Fruit fly (Drosophila melanogaster) whole organism, wandering third instar larva: ENCODE data around the gene Ugt303A1.
A peak's percentile ranks its signal among the peaks of the same experiment; 100 is the strongest.

Experiments
- Abd-B ChIP-seq: fragments of >200 bp; optimal IDR thresholded peaks from 2 replicates; lab custom pipeline; 2017; ENCODE audit warnings: missing biosample characterization, missing genetic modification characterization
- CG32264 ChIP-seq: fragments of 200-800 bp; sonication (Bioruptor generic); optimal IDR thresholded peaks from 2 replicates; lab custom pipeline; 2016; ENCODE audit warnings: missing biosample characterization, missing genetic modification characterization
- CG9705 ChIP-seq: fragments of 200-800 bp; sonication (Bioruptor generic); optimal IDR thresholded peaks from 2 replicates; lab custom pipeline; 2018; ENCODE audit warnings: missing biosample characterization, mild to moderate bottlenecking, missing genetic modification characterization
- CrebA ChIP-seq: fragments of 200-800 bp; sonication (Bioruptor generic); optimal IDR thresholded peaks from 2 replicates; lab custom pipeline; 2016; ENCODE audit warnings: missing biosample characterization, mild to moderate bottlenecking, missing genetic modification characterization, borderline replicate concordance
- Dfd ChIP-seq: fragments of >200 bp; optimal IDR thresholded peaks from 2 replicates; lab custom pipeline; 2017; ENCODE audit warnings: missing biosample characterization, missing genetic modification characterization
- Dif ChIP-seq: fragments of 200-275, 200-300 bp; sonication (Bioruptor generic); optimal IDR thresholded peaks from 2 replicates; lab custom pipeline; 2018; ENCODE audit warnings: missing biosample characterization, missing genetic modification characterization; ENCODE audit not compliant: partially characterized antibody
- GATAd ChIP-seq: sonication (Bioruptor generic); optimal IDR thresholded peaks from 2 replicates; lab custom pipeline; 2016; ENCODE audit warnings: missing biosample characterization, missing genetic modification characterization
- HLH106 ChIP-seq: fragments of 200-800 bp; optimal IDR thresholded peaks from 3 replicates; lab custom pipeline; 2019; ENCODE audit warnings: missing biosample characterization, mild to moderate bottlenecking, missing genetic modification characterization, moderate library complexity
- Hnf4 ChIP-seq: fragments of 200-800 bp; sonication (Bioruptor generic); optimal IDR thresholded peaks from 2 replicates; lab custom pipeline; 2016; ENCODE audit warnings: missing biosample characterization, mild to moderate bottlenecking, missing genetic modification characterization
- Hr78 ChIP-seq: fragments of >200 bp; optimal IDR thresholded peaks from 2 replicates; lab custom pipeline; 2017; ENCODE audit warnings: missing biosample characterization, missing genetic modification characterization
- Hr83 ChIP-seq: fragments of 200-300 bp; sonication (Bioruptor generic); optimal IDR thresholded peaks from 2 replicates; lab custom pipeline; 2016; ENCODE audit warnings: missing biosample characterization, mild to moderate bottlenecking, missing genetic modification characterization, moderate library complexity; ENCODE audit not compliant: poor library complexity, severe bottlenecking
- Jra ChIP-seq: sonication (Bioruptor generic); optimal IDR thresholded peaks from 2 replicates; lab custom pipeline; 2016; ENCODE audit warnings: missing biosample characterization, missing genetic modification characterization
- Mio ChIP-seq: sonication (Bioruptor generic); optimal IDR thresholded peaks from 2 replicates; lab custom pipeline; 2016; ENCODE audit warnings: missing biosample characterization, missing genetic modification characterization
- Myc ChIP-seq: fragments of >200 bp; optimal IDR thresholded peaks from 2 replicates; lab custom pipeline; 2017
- N ChIP-seq: fragments of >200 bp; optimal IDR thresholded peaks from 2 replicates; lab custom pipeline; 2018; ENCODE audit warnings: missing biosample characterization, missing external identifiers, missing genetic modification characterization
- OdsH ChIP-seq: fragments of 200-800 bp; sonication (Bioruptor generic); optimal IDR thresholded peaks from 2 replicates; lab custom pipeline; 2016; ENCODE audit warnings: missing biosample characterization, mild to moderate bottlenecking, missing genetic modification characterization
- Rel ChIP-seq, 2 experiments: fragments of 200-800 bp; sonication (Bioruptor generic) in 1 of 2; optimal IDR thresholded peaks; 2 replicates in 1 of 2; 3 replicates in 1 of 2; lab custom pipeline; 2016 to 2019; ENCODE audit warnings: mild to moderate bottlenecking in 2 of 2, missing biosample characterization in 2 of 2, missing genetic modification characterization in 2 of 2, moderate library complexity in 1 of 2
- Sp1 ChIP-seq: fragments of 200-800 bp; sonication (Bioruptor generic); optimal IDR thresholded peaks from 3 replicates; lab custom pipeline; 2019; ENCODE audit warnings: missing biosample characterization, mild to moderate bottlenecking, missing genetic modification characterization, moderate library complexity
- Vsx2 ChIP-seq: fragments of 200-300, 225-300 bp; sonication (Bioruptor generic); optimal IDR thresholded peaks from 2 replicates; lab custom pipeline; 2018; ENCODE audit warnings: missing biosample characterization, missing genetic modification characterization; ENCODE audit not compliant: partially characterized antibody
- br ChIP-seq: fragments of 200-800 bp; sonication (Bioruptor generic); optimal IDR thresholded peaks from 2 replicates; lab custom pipeline; 2016; ENCODE audit warnings: missing biosample characterization, missing genetic modification characterization
- brk ChIP-seq: fragments of 200-800 bp; sonication (Bioruptor generic); optimal IDR thresholded peaks from 2 replicates; lab custom pipeline; 2016; ENCODE audit warnings: missing biosample characterization, mild to moderate bottlenecking, missing genetic modification characterization
- dl ChIP-seq, 2 experiments: fragments of 175-275, 200-275 bp in 1 of 2; fragments of 200-275 bp in 1 of 2; sonication (Bioruptor generic); optimal IDR thresholded peaks; lab custom pipeline; 2018; ENCODE audit warnings: mild to moderate bottlenecking in 2 of 2, missing biosample characterization in 2 of 2, missing genetic modification characterization in 2 of 2, moderate library complexity in 2 of 2; ENCODE audit not compliant: partially characterized antibody in 2 of 2, insufficient read depth in 1 of 2
- dmrt93B ChIP-seq: fragments of 200-800 bp; sonication (Bioruptor generic); optimal IDR thresholded peaks from 2 replicates; lab custom pipeline; 2018; ENCODE audit warnings: missing biosample characterization, mild to moderate bottlenecking, missing genetic modification characterization
- dsf ChIP-seq: sonication (Bioruptor generic); optimal IDR thresholded peaks from 2 replicates; lab custom pipeline; 2016; ENCODE audit warnings: missing biosample characterization, missing genetic modification characterization, borderline replicate concordance
- ey ChIP-seq: fragments of 200-800 bp; sonication (Bioruptor generic); optimal IDR thresholded peaks from 2 replicates; lab custom pipeline; 2016; ENCODE audit warnings: missing biosample characterization, missing genetic modification characterization
- foxo ChIP-seq, 2 experiments: fragments of 200-800 bp; sonication (Bioruptor generic); optimal IDR thresholded peaks; 2 replicates in 1 of 2; 3 replicates in 1 of 2; lab custom pipeline; 2016 to 2017; ENCODE audit warnings: missing biosample characterization in 2 of 2, missing genetic modification characterization in 2 of 2
- fru ChIP-seq: fragments of 200-800 bp; sonication (Bioruptor generic); optimal IDR thresholded peaks from 3 replicates; lab custom pipeline; 2016; ENCODE audit warnings: missing biosample characterization, mild to moderate bottlenecking, missing genetic modification characterization
- h ChIP-seq: fragments of 200-800 bp; sonication (Bioruptor generic); optimal IDR thresholded peaks from 3 replicates; lab custom pipeline; 2016; ENCODE audit warnings: missing biosample characterization, mild to moderate bottlenecking, missing genetic modification characterization
- jim ChIP-seq: fragments of 175-275, 200-325 bp; sonication (Bioruptor generic); optimal IDR thresholded peaks from 2 replicates; lab custom pipeline; 2016; ENCODE audit warnings: missing biosample characterization, mild to moderate bottlenecking, missing genetic modification characterization
- lola ChIP-seq: fragments of >200 bp; optimal IDR thresholded peaks from 2 replicates; lab custom pipeline; 2017; ENCODE audit warnings: missing biosample characterization, missing genetic modification characterization
- pan ChIP-seq: fragments of >200 bp; optimal IDR thresholded peaks from 2 replicates; lab custom pipeline; 2017
- psq ChIP-seq: fragments of 200-800 bp; sonication (Bioruptor generic); optimal IDR thresholded peaks from 3 replicates; lab custom pipeline; 2017; ENCODE audit warnings: missing biosample characterization, mild to moderate bottlenecking, missing genetic modification characterization, moderate library complexity
- rgr ChIP-seq: fragments of 200-800 bp; sonication (Bioruptor generic); optimal IDR thresholded peaks from 3 replicates; lab custom pipeline; 2016; ENCODE audit warnings: missing biosample characterization, mild to moderate bottlenecking, missing genetic modification characterization
- sage ChIP-seq: fragments of 200-800 bp; sonication (Bioruptor generic); optimal IDR thresholded peaks from 2 replicates; lab custom pipeline; 2016; ENCODE audit warnings: missing biosample characterization, mild to moderate bottlenecking, missing genetic modification characterization
- sv ChIP-seq: fragments of 200-800 bp; sonication (Bioruptor generic); optimal IDR thresholded peaks from 3 replicates; lab custom pipeline; 2016; ENCODE audit warnings: missing biosample characterization, missing genetic modification characterization
- tai ChIP-seq: sonication (Bioruptor generic); optimal IDR thresholded peaks from 2 replicates; lab custom pipeline; 2016; ENCODE audit warnings: missing biosample characterization, missing genetic modification characterization
- usp ChIP-seq: fragments of >200 bp; optimal IDR thresholded peaks from 2 replicates; lab custom pipeline; 2017; ENCODE audit warnings: missing biosample characterization, missing genetic modification characterization
- woc ChIP-seq: sonication (Bioruptor generic); optimal IDR thresholded peaks from 2 replicates; lab custom pipeline; 2016; ENCODE audit warnings: missing biosample characterization, mild to moderate bottlenecking, missing genetic modification characterization

Gene Ugt303A1

dm6 chr3R:11200042-11200884 lies 24.9 kb downstream of the Ugt303A1 start:
- TF ChIP-seq dl (GFP tag; optimal IDR thresholded peaks at IDR 0.05; lab: Kevin White, UChicago; ENCODE audit: insufficient read depth in 1 of 2, partially characterized antibody in 2 of 2) (peak; percentile 48 to 81), CrebA (GFP tag; lab: Kevin White, UChicago) (no peak), lola (GFP tag; lab: Kevin White, UChicago) (no peak), Myc (lab: Kevin White, UChicago) (no peak), Dif (GFP tag; lab: Kevin White, UChicago) (peak; percentile 83), sage (GFP tag; lab: Kevin White, UChicago) (no peak), Hr83 (GFP tag; lab: Kevin White, UChicago) (peak; percentile 21)

- no peak for TF ChIP-seq Mio (GFP tag; lab: Kevin White, UChicago)
- no peak for TF ChIP-seq Dif (GFP tag; lab: Kevin White, UChicago)
- no peak for TF ChIP-seq Hr83 (GFP tag; lab: Kevin White, UChicago)
- TF ChIP-seq dmrt93B (GFP tag; lab: Kevin White, UChicago) = peak; percentile 32
- TF ChIP-seq tai = no peak
- no peak for TF ChIP-seq dl (GFP tag; optimal IDR thresholded peaks at IDR 0.05; lab: Kevin White, UChicago; ENCODE audit: insufficient read depth in 1 of 2, partially characterized antibody in 2 of 2)
- no peak for TF ChIP-seq Myc (lab: Kevin White, UChicago)
- TF ChIP-seq pan (lab: Kevin White, UChicago) = peak; percentile 61
- TF ChIP-seq sage (GFP tag; lab: Kevin White, UChicago) = peak; percentile 80
- TF ChIP-seq dsf (GFP tag; lab: Kevin White, UChicago) = no peak
- no peak for TF ChIP-seq Dfd
- peak; percentile 50 for TF ChIP-seq Hnf4 (GFP tag; lab: Kevin White, UChicago)
- TF ChIP-seq jim (GFP tag; lab: Kevin White, UChicago) = no peak
- TF ChIP-seq lola (GFP tag; lab: Kevin White, UChicago) = no peak
- TF ChIP-seq N (GFP tag; lab: Kevin White, UChicago) = no peak
- peak; percentile 65 for TF ChIP-seq HLH106 (tag; lab: Kevin White, UChicago)
- TF ChIP-seq ey (GFP tag; lab: Kevin White, UChicago) = peak; percentile 69
- peak; percentile 39 to 81 for TF ChIP-seq foxo (GFP tag; optimal IDR thresholded peaks at IDR 0.05; lab: Kevin White, UChicago)
- TF ChIP-seq Rel (GFP tag; optimal IDR thresholded peaks at IDR 0.05; lab: Kevin White, UChicago) = peak; percentile 77
- TF ChIP-seq Rel (tag; optimal IDR thresholded peaks at IDR 0.05; lab: Kevin White, UChicago) = peak; percentile 42
- TF ChIP-seq Abd-B (GFP tag; lab: Kevin White, UChicago) = no peak
- no peak for TF ChIP-seq Hr78
- TF ChIP-seq fru = peak; percentile 76
- peak; percentile 85 for TF ChIP-seq OdsH (GFP tag; lab: Kevin White, UChicago)
- peak; percentile 85 for TF ChIP-seq h (GFP tag; lab: Kevin White, UChicago)
- no peak for TF ChIP-seq CG9705 (GFP tag; lab: Kevin White, UChicago)
- TF ChIP-seq CrebA (GFP tag; lab: Kevin White, UChicago) = no peak
- no peak for TF ChIP-seq GATAd (GFP tag; lab: Kevin White, UChicago)
- peak; percentile 74 for TF ChIP-seq Sp1 (GFP tag; lab: Kevin White, UChicago)
- peak; percentile 86 for TF ChIP-seq brk (GFP tag; lab: Kevin White, UChicago)
- TF ChIP-seq Jra (GFP tag; lab: Kevin White, UChicago) = no peak
- TF ChIP-seq psq (GFP tag; lab: Kevin White, UChicago) = peak; percentile 74
- no peak for TF ChIP-seq Vsx2 (GFP tag; lab: Kevin White, UChicago)
- peak; percentile 55 for TF ChIP-seq CG32264 (GFP tag; lab: Kevin White, UChicago)
- no peak for TF ChIP-seq usp (GFP tag; lab: Kevin White, UChicago)
- TF ChIP-seq sv (GFP tag; lab: Kevin White, UChicago) = peak; percentile 39
- TF ChIP-seq woc (GFP tag; lab: Kevin White, UChicago) = peak; percentile 53
- peak; percentile 56 for TF ChIP-seq br (GFP tag; lab: Kevin White, UChicago)
- peak; percentile 86 for TF ChIP-seq rgr (GFP tag; lab: Kevin White, UChicago)
- TF ChIP-seq, all 38 proteins: peak for 19
Measured at dm6 chr3R:11200885-11201421, 25.6 kb downstream of the Ugt303A1 start.
